Worm (Caenorhabditis elegans) whole organism, midembryonic: Measurements from ENCODE around the gene R10E4.3.

Source experiments
- flt-1 ChIP-seq: fragments of 200-800 bp; sonication (Bioruptor generic); IDR thresholded peaks from 2 replicates; pipeline ENCODE4 v1.3.6; 2022; ENCODE audit warnings: missing genetic modification characterization, missing compliant biosample characterization
- klf-2 ChIP-seq: fragments of 200-800 bp; sonication (Bioruptor generic); conservative IDR thresholded peaks from 2 replicates; pipeline ENCODE4 v1.3.6; 2022; ENCODE audit warnings: missing genetic modification reagents, missing genetic modification characterization, missing compliant biosample characterization
- med-1 ChIP-seq: sonication (generic microtip); optimal IDR thresholded peaks from 2 replicates; lab custom pipeline; 2017; ENCODE audit warnings: missing genetic modification characterization, mild to moderate bottlenecking, missing compliant biosample characterization, antibody characterized with exemption, missing genetic modification reagents; ENCODE audit not compliant: insufficient read depth
- ref-1 ChIP-seq: fragments of 200-800 bp; sonication (Bioruptor generic); conservative IDR thresholded peaks from 2 replicates; pipeline ENCODE4 v1.3.6; 2022; ENCODE audit warnings: missing genetic modification reagents, missing genetic modification characterization, missing compliant biosample characterization
- tab-1 ChIP-seq: fragments of 200-800 bp; sonication (Bioruptor generic); IDR thresholded peaks from 2 replicates; pipeline ENCODE4 v1.3.6; 2022; ENCODE audit warnings: missing genetic modification characterization, missing compliant biosample characterization
- ztf-29 ChIP-seq: fragments of 200-800 bp; sonication (Bioruptor generic); IDR thresholded peaks from 2 replicates; pipeline ENCODE4 v1.3.6; 2022; ENCODE audit warnings: missing genetic modification reagents, missing genetic modification characterization, missing compliant biosample characterization

DNA sequence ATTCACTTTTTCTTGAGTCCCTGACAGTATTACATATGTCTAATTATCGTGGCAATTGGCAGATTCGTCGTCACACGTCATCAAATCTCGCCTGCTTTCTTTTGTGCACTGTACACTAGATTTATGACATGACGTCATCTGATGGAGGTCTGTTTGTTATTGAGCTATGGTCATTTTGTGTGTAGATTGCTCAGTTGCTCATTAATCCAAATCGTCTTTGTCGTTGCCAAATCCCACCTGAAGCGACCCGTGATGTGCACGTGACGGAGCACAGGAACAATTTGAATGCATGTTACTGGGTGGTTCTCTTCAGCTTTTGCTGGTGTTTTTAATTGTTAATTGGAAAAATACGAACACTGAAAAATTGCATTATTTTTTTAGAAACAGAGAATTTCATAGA, 14.4 kb downstream of the R10E4.3 start:
- TF ChIP-seq flt-1 (GFP tag; lab: Robert Waterston, UW) = no peak
- no peak for TF ChIP-seq klf-2 (GFP tag; lab: Robert Waterston, UW)
- TF ChIP-seq ref-1 (GFP tag; lab: Robert Waterston, UW) = no peak
- TF ChIP-seq ztf-29 (GFP tag; lab: Robert Waterston, UW) = no peak
- TF ChIP-seq tab-1 = no peak
- TF ChIP-seq med-1 (GFP tag; lab: Kevin White, UChicago) = no peak
